Worm (Caenorhabditis elegans) whole organism, dauer: ENCODE data around the gene acr-16.
"Not testable (repeated sequence)": the region's sequence is repeated elsewhere in the genome, so short reads cannot be mapped to it uniquely, and the experiment has no call there.

Source experiments
- unc-62 ChIP-seq: sonication (generic microtip); optimal IDR thresholded peaks from 2 replicates; lab custom pipeline; 2017; ENCODE audit warnings: missing biosample characterization, missing genetic modification reagents, missing genetic modification characterization

Gene acr-16

ce11 chrV:8560916-8561315, at the start of gene acr-16:
acr-16 (plus strand) TSS chrV:8561216.
- no peak for TF ChIP-seq unc-62 (GFP tag; lab: Kevin White, UChicago)

ce11 chrV:8513361-8513760, 47.7 kb upstream of the acr-16 start, which contains the start of gene F45F2.9:
F45F2.9 (minus strand) TSS chrV:8513461.
- no peak for TF ChIP-seq unc-62 (GFP tag; lab: Kevin White, UChicago)

- TF ChIP-seq unc-62 (GFP tag; lab: Kevin White, UChicago): no peak
Measured at ce11 chrV:8516426-8516825, 44.6 kb upstream of the acr-16 start.

- no peak for TF ChIP-seq unc-62 (GFP tag; lab: Kevin White, UChicago)
Measured at ce11 chrV:8517711-8518110, 43.3 kb upstream of the acr-16 start.

- no peak for TF ChIP-seq unc-62 (GFP tag; lab: Kevin White, UChicago)
Measured at ce11 chrV:8518283-8518682, 42.7 kb upstream of the acr-16 start.

ce11 chrV:8518822-8519392, 42.1 kb upstream of the acr-16 start, which contains the start of gene F45F2.10:
F45F2.10 (minus strand) TSS chrV:8518872.
- TF ChIP-seq unc-62 (GFP tag; lab: Kevin White, UChicago): no peak

ce11 chrV:8520846-8521553, 40.0 kb upstream of the acr-16 start, which contains the start of the genes F45F2.11 and otpl-7:
F45F2.11 (minus strand) TSS chrV:8520896.
otpl-7 (plus strand) TSS chrV:8521503.
- no peak for TF ChIP-seq unc-62 (GFP tag; lab: Kevin White, UChicago)

ce11 chrV:8525774-8526173, 35.2 kb upstream of the acr-16 start, which contains the start of gene otpl-6:
otpl-6 (plus strand) TSS chrV:8526074.
- TF ChIP-seq unc-62 (GFP tag; lab: Kevin White, UChicago): no peak

- no peak for TF ChIP-seq unc-62 (GFP tag; lab: Kevin White, UChicago)
Measured at ce11 chrV:8529219-8529618, 31.8 kb upstream of the acr-16 start, which contains the start of gene otpl-5. otpl-5 (plus strand) TSS chrV:8529519.

ce11 chrV:8533067-8533466, 27.9 kb upstream of the acr-16 start, which contains the start of the genes his-8 and his-7:
his-8 (minus strand) TSS chrV:8533086.
his-7 (plus strand) TSS chrV:8533379.
- TF ChIP-seq unc-62 (GFP tag; lab: Kevin White, UChicago): not testable (repeated sequence)

- TF ChIP-seq unc-62 (GFP tag; lab: Kevin White, UChicago): no peak
Measured at ce11 chrV:8533916-8534315, 27.1 kb upstream of the acr-16 start.

ce11 chrV:8534534-8535283, 26.3 kb upstream of the acr-16 start, which contains the start of the genes his-6 and his-5:
his-6 (minus strand) TSS chrV:8534977.
his-5 (plus strand) TSS chrV:8535214.
- not testable (repeated sequence) for TF ChIP-seq unc-62 (GFP tag; lab: Kevin White, UChicago)

ce11 chrV:8536213-8536612, 24.8 kb upstream of the acr-16 start, which contains the start of gene his-39:
his-39 (plus strand) TSS chrV:8536513.
- TF ChIP-seq unc-62 (GFP tag; lab: Kevin White, UChicago): no peak

ce11 chrV:8537031-8537430, 24.0 kb upstream of the acr-16 start, which contains the start of gene otpl-4:
otpl-4 (plus strand) TSS chrV:8537331.
- no peak for TF ChIP-seq unc-62 (GFP tag; lab: Kevin White, UChicago)

ce11 chrV:8545531-8546224, 15.3 kb upstream of the acr-16 start, which contains the start of the genes slc-17.8 and asns-1:
slc-17.8 (minus strand) TSS chrV:8545581.
asns-1 (plus strand) TSS chrV:8546174.
- no peak for TF ChIP-seq unc-62 (GFP tag; lab: Kevin White, UChicago)
